Worm (Caenorhabditis elegans) whole organism, early embryonic: ENCODE results near the gene sur-5.
A peak's percentile ranks its signal among the peaks of the same experiment; 100 is the strongest.

Source experiments
- aly-1 ChIP-seq: sonication (generic microtip); optimal IDR thresholded peaks from 2 replicates; lab custom pipeline; 2016; ENCODE audit warnings: missing genetic modification characterization, missing compliant biosample characterization
- ama-1 ChIP-seq: fragments of 150-350 bp; optimal IDR thresholded peaks from 2 replicates; lab custom pipeline; 2014
- ceh-13 ChIP-seq: fragments of 200-800 bp; sonication (Bioruptor generic); optimal IDR thresholded peaks from 2 replicates; lab custom pipeline; 2018; ENCODE audit warnings: mild to moderate bottlenecking, missing genetic modification characterization, missing compliant biosample characterization
- ceh-36 ChIP-seq: sonication (generic microtip); optimal IDR thresholded peaks from 2 replicates; lab custom pipeline; 2016; ENCODE audit warnings: missing genetic modification characterization, inconsistent platforms, missing compliant biosample characterization
- ets-7 ChIP-seq: sonication (generic microtip); optimal IDR thresholded peaks from 2 replicates; lab custom pipeline; 2016; ENCODE audit warnings: missing genotype, missing genetic modification characterization, missing compliant biosample characterization
- flt-1 ChIP-seq: fragments of 200-800 bp; sonication (Bioruptor generic); IDR thresholded peaks from 2 replicates; pipeline ENCODE4 v1.3.6; 2022; ENCODE audit warnings: missing genetic modification characterization, missing compliant biosample characterization
- hmbx-1 ChIP-seq: sonication (generic microtip); optimal IDR thresholded peaks from 2 replicates; lab custom pipeline; 2016; ENCODE audit warnings: mild to moderate bottlenecking, missing genetic modification characterization, missing compliant biosample characterization
- hmg-4 ChIP-seq: fragments of 200-800 bp; sonication (Bioruptor generic); optimal IDR thresholded peaks from 2 replicates; lab custom pipeline; 2018; ENCODE audit warnings: mild to moderate bottlenecking, missing genetic modification characterization, missing compliant biosample characterization
- pes-1 ChIP-seq: fragments of 200-800 bp; sonication (Bioruptor generic); IDR thresholded peaks from 2 replicates; pipeline ENCODE4 v1.3.6; 2022; ENCODE audit warnings: missing genetic modification reagents, missing genetic modification characterization, missing compliant biosample characterization
- sea-1 ChIP-seq: fragments of 200-800 bp; sonication (Bioruptor generic); conservative IDR thresholded peaks from 2 replicates; pipeline ENCODE4 v1.3.6; 2022; ENCODE audit warnings: missing genetic modification characterization, missing compliant biosample characterization
- tbx-11 ChIP-seq: fragments of 200-800 bp; sonication (Bioruptor generic); IDR thresholded peaks from 2 replicates; pipeline ENCODE4 v1.3.6; 2022; ENCODE audit warnings: missing genetic modification characterization, missing compliant biosample characterization
- tbx-37 ChIP-seq: fragments of 200-800 bp; sonication (Bioruptor generic); conservative IDR thresholded peaks from 2 replicates; pipeline ENCODE4 v1.3.6; 2022; ENCODE audit warnings: missing genetic modification reagents, missing genetic modification characterization, missing compliant biosample characterization
- tra-4 ChIP-seq: sonication (generic microtip); optimal IDR thresholded peaks from 2 replicates; lab custom pipeline; 2017; ENCODE audit warnings: missing genetic modification characterization, missing compliant biosample characterization

ce11 chrX:7323604-7324003 is 18.2 kb upstream of the sur-5 start:
- TF ChIP-seq flt-1 (GFP tag; lab: Robert Waterston, UW) (0 out of 2 replicates have a peak, but pooled peaks have one; percentile 11), tbx-11 (GFP tag; lab: Robert Waterston, UW) (0 out of 2 replicates have a peak, but pooled peaks have one; percentile 32), tra-4 (tag; lab: Kevin White, UChicago) (no peak), hmg-4 (GFP tag; lab: Kevin White, UChicago) (no peak), ama-1 (lab: Kevin White, UChicago) (no peak), tbx-37 (GFP tag; lab: Robert Waterston, UW) (no peak), ceh-13 (GFP tag; lab: Kevin White, UChicago) (no peak), ceh-36 (no peak), aly-1 (tag; lab: Kevin White, UChicago) (no peak), pes-1 (GFP tag; lab: Robert Waterston, UW) (no peak), ets-7 (tag; lab: Kevin White, UChicago) (no peak), hmbx-1 (no peak), sea-1 (GFP tag; lab: Robert Waterston, UW) (no peak)
